Worm (Caenorhabditis elegans) whole organism, L1 larva: ENCODE results near the gene str-187.
A peak's percentile ranks its signal among the peaks of the same experiment; 100 is the strongest.

Source experiments
- C16A3.4 ChIP-seq: fragments of 150-350 bp; optimal IDR thresholded peaks from 2 replicates; lab custom pipeline; 2014; ENCODE audit warnings: missing biosample characterization, missing genetic modification characterization
- C34B4.2 ChIP-seq: sonication (generic microtip); optimal IDR thresholded peaks from 2 replicates; lab custom pipeline; 2017; ENCODE audit warnings: mild to moderate bottlenecking, missing genetic modification characterization, missing compliant biosample characterization
- Y116A8C.19 ChIP-seq: sonication (generic microtip); optimal IDR thresholded peaks from 2 replicates; lab custom pipeline; 2016; ENCODE audit warnings: missing compliant biosample characterization, missing genetic modification characterization, borderline replicate concordance
- alr-1 ChIP-seq: fragments of 200-800 bp; sonication (Bioruptor generic); optimal IDR thresholded peaks from 2 replicates; lab custom pipeline; 2018; ENCODE audit warnings: borderline replicate concordance, mild to moderate bottlenecking, missing genetic modification characterization, missing compliant biosample characterization
- ama-1 ChIP-seq: fragments of 150-350 bp; optimal IDR thresholded peaks from 2 replicates; lab custom pipeline; 2014
- blmp-1 ChIP-seq: fragments of 150-350 bp; optimal IDR thresholded peaks from 2 replicates; lab custom pipeline; 2014; ENCODE audit warnings: missing biosample characterization, missing genetic modification characterization
- ceh-8 ChIP-seq: fragments of 200-800 bp; sonication (Bioruptor generic); optimal IDR thresholded peaks from 2 replicates; lab custom pipeline; 2018; ENCODE audit warnings: mild to moderate bottlenecking, missing genetic modification characterization, moderate library complexity, missing compliant biosample characterization
- ceh-82 ChIP-seq, 3 experiments: fragments of 150-350 bp in 1 of 3; sonication (generic microtip) in 2 of 3; optimal IDR thresholded peaks; 2 replicates each; lab custom pipeline; 2014 to 2017; ENCODE audit warnings: missing biosample characterization in 3 of 3, missing genetic modification characterization in 3 of 3
- ceh-90 ChIP-seq: sonication (generic microtip); optimal IDR thresholded peaks from 2 replicates; lab custom pipeline; 2016; ENCODE audit warnings: missing genetic modification characterization, missing compliant biosample characterization
- ces-1 ChIP-seq: fragments of 150-350 bp; optimal IDR thresholded peaks from 2 replicates; lab custom pipeline; 2014; ENCODE audit warnings: missing biosample characterization, missing genetic modification reagents, missing genetic modification characterization
- dpl-1 ChIP-seq, 3 experiments: fragments of 150-350 bp in 2 of 3; sonication (generic microtip) in 1 of 3; optimal IDR thresholded peaks; 2 replicates each; lab custom pipeline; 2014 to 2017; ENCODE audit warnings: missing biosample characterization in 3 of 3, missing genetic modification characterization in 3 of 3, missing genetic modification reagents in 3 of 3
- dsc-1 ChIP-seq: sonication (generic microtip); optimal IDR thresholded peaks from 2 replicates; lab custom pipeline; 2016; ENCODE audit warnings: mild to moderate bottlenecking, missing genetic modification characterization, missing compliant biosample characterization
- efl-1 ChIP-seq, 4 experiments: fragments of 150-350 bp; optimal IDR thresholded peaks in 3 of 4; peaks in 1 of 4; 1 replicate in 1 of 4; 2 replicates in 3 of 4; lab custom pipeline; 2014; ENCODE audit warnings: missing biosample characterization in 2 of 4, missing genetic modification characterization in 2 of 4, missing genetic modification reagents in 2 of 4
- efl-3 ChIP-seq: fragments of 200-800 bp; sonication (Bioruptor generic); optimal IDR thresholded peaks from 2 replicates; lab custom pipeline; 2018; ENCODE audit warnings: mild to moderate bottlenecking, missing genetic modification characterization, missing compliant biosample characterization
- egl-13 ChIP-seq: sonication (generic microtip); optimal IDR thresholded peaks from 2 replicates; lab custom pipeline; 2016; ENCODE audit warnings: missing genotype, missing genetic modification reagents, missing genetic modification characterization, missing compliant biosample characterization
- elt-3 ChIP-seq, 6 experiments: fragments of 150-350 bp in 1 of 6; sonication (generic microtip); optimal IDR thresholded peaks; 2 replicates each; lab custom pipeline; 2017 to 2018; ENCODE audit warnings: missing biosample characterization in 6 of 6, missing genetic modification characterization in 6 of 6, inconsistent platforms in 1 of 6
- fkh-8 ChIP-seq: sonication (generic microtip); optimal IDR thresholded peaks from 2 replicates; lab custom pipeline; 2016; ENCODE audit warnings: mild to moderate bottlenecking, missing genetic modification characterization, missing compliant biosample characterization
- grh-1 ChIP-seq: fragments of 200-800 bp; sonication (Bioruptor generic); IDR thresholded peaks from 2 replicates; pipeline ENCODE4 v1.3.6; 2022; ENCODE audit warnings: missing genetic modification reagents, missing genetic modification characterization, missing compliant biosample characterization
- hlh-4 ChIP-seq: sonication (generic microtip); optimal IDR thresholded peaks from 2 replicates; lab custom pipeline; 2016; ENCODE audit warnings: mild to moderate bottlenecking, missing genetic modification characterization, missing compliant biosample characterization
- jun-1 ChIP-seq: fragments of 150-350 bp; optimal IDR thresholded peaks from 2 replicates; lab custom pipeline; 2014; ENCODE audit warnings: missing biosample characterization, missing genetic modification reagents, missing genetic modification characterization
- lin-14 ChIP-seq: fragments of 200-800 bp; sonication (Bioruptor generic); optimal IDR thresholded peaks from 2 replicates; lab custom pipeline; 2018; ENCODE audit warnings: mild to moderate bottlenecking, missing genetic modification characterization, moderate library complexity, missing compliant biosample characterization
- lin-15B ChIP-seq: fragments of 150-350 bp; sonication (generic microtip); optimal IDR thresholded peaks from 3 replicates; lab custom pipeline; 2014; ENCODE audit warnings: missing biosample characterization, missing genetic modification characterization
- lin-35 ChIP-seq, 2 experiments: fragments of 150-350 bp; optimal IDR thresholded peaks; 2 replicates each; lab custom pipeline; 2014; ENCODE audit warnings: missing biosample characterization in 2 of 2, missing genetic modification characterization in 2 of 2, missing genetic modification reagents in 2 of 2
- mab-9 ChIP-seq: fragments of 200-800 bp; sonication (Bioruptor generic); IDR thresholded peaks from 2 replicates; pipeline ENCODE4 v1.3.6; 2022; ENCODE audit warnings: missing genetic modification reagents, missing genetic modification characterization, missing compliant biosample characterization
- mdl-1 ChIP-seq, 2 experiments: fragments of 150-350 bp; optimal IDR thresholded peaks; 2 replicates each; lab custom pipeline; 2014 to 2017; ENCODE audit warnings: missing biosample characterization in 2 of 2, missing genetic modification characterization in 2 of 2, inconsistent platforms in 1 of 2
- mep-1 ChIP-seq: fragments of 150-350 bp; optimal IDR thresholded peaks from 2 replicates; lab custom pipeline; 2014; ENCODE audit warnings: missing biosample characterization, missing genetic modification characterization
- nhr-12 ChIP-seq: sonication (generic microtip); optimal IDR thresholded peaks from 2 replicates; lab custom pipeline; 2017; ENCODE audit warnings: missing biosample characterization, missing genetic modification characterization
- nhr-19 ChIP-seq: fragments of 200-800 bp; sonication (Bioruptor generic); conservative IDR thresholded peaks from 2 replicates; pipeline ENCODE4 v1.3.6; 2022; ENCODE audit warnings: missing genetic modification characterization, missing compliant biosample characterization
- nhr-28 ChIP-seq: fragments of 150-350 bp; optimal IDR thresholded peaks from 2 replicates; lab custom pipeline; 2014; ENCODE audit warnings: missing biosample characterization, missing genetic modification characterization
- nhr-47 ChIP-seq: sonication (generic microtip); optimal IDR thresholded peaks from 2 replicates; lab custom pipeline; 2016; ENCODE audit warnings: mild to moderate bottlenecking, missing genetic modification characterization, moderate library complexity, missing compliant biosample characterization
- nhr-71 ChIP-seq: sonication (generic microtip); optimal IDR thresholded peaks from 2 replicates; lab custom pipeline; 2016; ENCODE audit warnings: mild to moderate bottlenecking, missing genetic modification characterization, moderate library complexity, missing compliant biosample characterization
- nhr-76 ChIP-seq: sonication (generic microtip); optimal IDR thresholded peaks from 2 replicates; lab custom pipeline; 2017; ENCODE audit warnings: missing biosample characterization, missing genetic modification characterization
- nhr-77 ChIP-seq: fragments of 150-350 bp; optimal IDR thresholded peaks from 2 replicates; lab custom pipeline; 2014; ENCODE audit warnings: missing biosample characterization, missing genetic modification characterization
- nhr-84 ChIP-seq: sonication (generic microtip); optimal IDR thresholded peaks from 2 replicates; lab custom pipeline; 2017; ENCODE audit warnings: missing biosample characterization, missing genetic modification characterization
- nhr-85 ChIP-seq: sonication (generic microtip); peaks from one replicate; lab custom pipeline; 2016; ENCODE audit warnings: missing genetic modification characterization, inconsistent platforms, missing compliant biosample characterization
- pqm-1 ChIP-seq: sonication (generic microtip); optimal IDR thresholded peaks from 3 replicates; lab custom pipeline; 2017; ENCODE audit warnings: missing biosample characterization, missing genetic modification characterization
- rnt-1 ChIP-seq: sonication (generic microtip); optimal IDR thresholded peaks from 2 replicates; lab custom pipeline; 2016; ENCODE audit warnings: mild to moderate bottlenecking, missing genetic modification characterization, moderate library complexity, missing compliant biosample characterization
- sox-4 ChIP-seq: sonication (generic microtip); optimal IDR thresholded peaks from 2 replicates; lab custom pipeline; 2016; ENCODE audit warnings: missing genetic modification characterization, missing compliant biosample characterization
- tbx-2 ChIP-seq: sonication (generic microtip); optimal IDR thresholded peaks from 2 replicates; lab custom pipeline; 2016; ENCODE audit warnings: missing genetic modification characterization, missing compliant biosample characterization
- tlp-1 ChIP-seq: fragments of 150-350 bp; optimal IDR thresholded peaks from 2 replicates; lab custom pipeline; 2014; ENCODE audit warnings: missing biosample characterization, missing genetic modification characterization
- unc-130 ChIP-seq: fragments of 150-350 bp; optimal IDR thresholded peaks from 2 replicates; lab custom pipeline; 2017; ENCODE audit warnings: missing biosample characterization, missing genetic modification characterization, inconsistent platforms
- unc-86 ChIP-seq: sonication (generic microtip); optimal IDR thresholded peaks from 2 replicates; lab custom pipeline; 2016; ENCODE audit warnings: missing genetic modification characterization, missing compliant biosample characterization
- unc-98 ChIP-seq: fragments of 200-800 bp; sonication (Bioruptor generic); IDR thresholded peaks from 2 replicates; pipeline ENCODE4 v1.3.6; 2022; ENCODE audit warnings: missing genetic modification characterization, missing compliant biosample characterization
- zag-1 ChIP-seq: fragments of 150-350 bp; optimal IDR thresholded peaks from 2 replicates; lab custom pipeline; 2014; ENCODE audit warnings: missing biosample characterization, missing genetic modification characterization
- zip-4 ChIP-seq: fragments of 200-800 bp; sonication (Bioruptor generic); optimal IDR thresholded peaks from 2 replicates; lab custom pipeline; 2018; ENCODE audit warnings: mild to moderate bottlenecking, missing genetic modification characterization, moderate library complexity, missing compliant biosample characterization
- ztf-11 ChIP-seq, 2 experiments: sonication (generic microtip); optimal IDR thresholded peaks; 2 replicates each; lab custom pipeline; 2016 to 2017; ENCODE audit warnings: missing genetic modification characterization in 2 of 2, missing biosample characterization in 1 of 2, missing compliant biosample characterization in 1 of 2

Gene str-187

DNA sequence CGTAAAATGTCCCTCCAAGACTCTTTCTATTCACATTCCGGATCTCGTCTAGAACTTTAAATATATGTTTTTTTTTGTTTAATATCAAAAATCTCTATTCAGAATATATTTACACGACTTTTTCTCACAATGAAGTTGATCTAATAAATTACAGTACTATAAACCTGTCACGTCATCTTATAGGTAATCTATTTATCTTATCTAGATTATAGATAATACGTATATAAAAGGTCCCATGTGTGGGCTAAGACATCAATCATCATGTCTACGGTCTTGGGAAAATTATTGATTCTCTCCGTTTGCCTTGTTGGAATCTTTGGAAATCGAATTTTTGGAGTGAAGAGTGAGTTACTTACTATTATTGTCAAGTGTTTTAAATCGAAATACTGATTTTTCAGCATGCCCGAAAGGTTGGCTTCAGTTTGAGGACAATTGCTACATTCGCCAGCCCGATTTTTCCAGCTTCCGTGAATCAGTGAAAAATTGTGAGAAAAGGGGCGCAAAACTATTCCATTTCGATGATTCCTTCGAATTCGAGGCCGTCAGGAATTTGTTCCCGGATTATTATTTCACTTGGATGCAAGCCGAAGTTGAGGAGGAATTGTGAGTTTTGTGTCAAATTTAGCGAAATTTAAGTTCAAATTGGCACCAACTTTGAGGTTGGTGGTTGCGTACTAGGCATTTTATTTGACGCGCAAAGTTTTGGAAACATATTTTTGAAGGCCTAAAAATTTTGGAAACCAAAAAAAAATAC is 11.5 kb downstream of the str-187 start, which contains the start of gene clec-196 (continued):
- peak; percentile 3 for TF ChIP-seq lin-15B (tag; lab: Kevin White, UChicago)
- no peak for TF ChIP-seq egl-13 (tag; lab: Kevin White, UChicago)
- no peak for TF ChIP-seq unc-98 (GFP tag; lab: Robert Waterston, UW)
- no peak for TF ChIP-seq alr-1
- TF ChIP-seq jun-1 (tag; lab: Kevin White, UChicago), result no peak
- TF ChIP-seq hlh-4 (tag; lab: Kevin White, UChicago), result no peak
- TF ChIP-seq efl-3 (GFP tag; lab: Kevin White, UChicago), result no peak
- TF ChIP-seq lin-35 (GFP tag; optimal IDR thresholded peaks at IDR 0.05; lab: Kevin White, UChicago), result peak; percentile 5 to 77
- TF ChIP-seq mdl-1 (tag; optimal IDR thresholded peaks at IDR 0.05; lab: Kevin White, UChicago), result no peak

DNA sequence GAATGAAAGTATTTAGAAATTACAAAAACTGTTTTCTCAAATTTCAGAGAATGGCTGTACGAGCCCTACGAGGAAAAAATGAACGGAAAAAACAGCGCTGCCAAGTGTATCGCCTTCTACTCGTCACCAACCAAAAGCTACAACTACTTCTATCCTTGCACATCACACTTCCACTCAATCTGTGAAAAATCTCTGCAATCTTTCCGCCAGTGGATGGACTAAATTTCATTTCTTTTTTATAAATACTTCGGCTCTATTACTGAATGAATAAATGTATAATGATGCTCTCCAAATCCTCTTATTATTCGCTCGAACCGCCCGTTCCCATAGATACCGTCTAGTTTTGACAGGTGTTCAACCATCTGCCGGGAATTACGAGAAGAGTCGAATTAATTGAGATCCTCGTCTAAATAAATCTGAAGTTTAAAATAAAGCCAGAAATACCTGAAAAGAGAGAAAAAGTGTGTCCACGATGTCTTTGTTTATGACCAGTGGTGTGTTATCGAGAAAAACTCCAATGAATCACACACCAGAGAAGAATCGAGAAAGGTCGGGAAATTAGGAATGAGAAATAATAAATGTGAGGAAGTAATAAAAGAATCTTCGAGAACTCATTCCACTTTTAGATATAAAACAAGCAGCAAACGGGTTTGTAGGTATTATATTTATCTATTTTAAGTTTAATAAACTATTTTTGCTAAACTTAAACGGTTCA is 12.2 kb downstream of the str-187 start:
- TF ChIP-seq dpl-1 (GFP tag; optimal IDR thresholded peaks at IDR 0.05; lab: Kevin White, UChicago) (peak in 1 of 3 experiments; percentile 13), ama-1 (lab: Kevin White, UChicago) (no peak), efl-1 (optimal IDR thresholded peaks at IDR 0.05; lab: Kevin White, UChicago) (no peak), efl-1 (GFP tag; optimal IDR thresholded peaks at IDR 0.05 in 1 of 2; lab: Kevin White, UChicago) (peak in 1 of 2 experiments; percentile 92), nhr-71 (tag; lab: Kevin White, UChicago) (peak; percentile 58), C34B4.2 (tag; lab: Kevin White, UChicago) (no peak), nhr-19 (GFP tag; lab: Robert Waterston, UW) (peak; percentile 56; the same call in 1 of the 2 replicates), dsc-1 (tag; lab: Kevin White, UChicago) (peak; percentile 10), nhr-85 (tag; lab: Kevin White, UChicago) (peak; percentile 66), mep-1 (peak; percentile 52), ces-1 (GFP tag; lab: Kevin White, UChicago) (no peak), blmp-1 (tag; lab: Kevin White, UChicago) (peak; percentile 10)

- TF ChIP-seq zag-1 (tag; lab: Kevin White, UChicago) (peak; percentile 91), pqm-1 (tag; lab: Kevin White, UChicago) (peak; percentile 18), nhr-47 (tag; lab: Kevin White, UChicago) (peak; percentile 99), fkh-8 (tag; lab: Kevin White, UChicago) (peak; percentile 100), hlh-4 (tag; lab: Kevin White, UChicago) (peak; percentile 72), lin-14 (GFP tag; lab: Kevin White, UChicago) (peak; percentile 100), ceh-82 (tag; optimal IDR thresholded peaks at IDR 0.05; lab: Kevin White, UChicago) (peak; percentile 94 to 97 (median 95)), elt-3 (tag; optimal IDR thresholded peaks at IDR 0.05; lab: Kevin White, UChicago) (peak; percentile 31 to 96 (median 66)), rnt-1 (tag; lab: Kevin White, UChicago) (peak; percentile 82), nhr-84 (no peak), mab-9 (GFP tag; lab: Robert Waterston, UW) (peak; percentile 94), grh-1 (GFP tag; lab: Robert Waterston, UW) (peak; percentile 95), unc-130 (tag; lab: Kevin White, UChicago) (peak; percentile 91), alr-1 (no peak), nhr-77 (tag; lab: Kevin White, UChicago) (peak; percentile 98), unc-86 (peak; percentile 99), ama-1 (lab: Kevin White, UChicago) (peak; percentile 61), ceh-90 (tag; lab: Kevin White, UChicago) (peak; percentile 69), zip-4 (GFP tag; lab: Kevin White, UChicago) (peak; percentile 95), sox-4 (peak; percentile 93), ceh-8 (GFP tag; lab: Kevin White, UChicago) (peak; percentile 96), nhr-28 (peak; percentile 56), Y116A8C.19 (tag; lab: Kevin White, UChicago) (no peak), C16A3.4 (tag; lab: Kevin White, UChicago) (peak; percentile 96), tbx-2 (tag; lab: Kevin White, UChicago) (peak; percentile 98), nhr-12 (no peak), ztf-11 (tag; optimal IDR thresholded peaks at IDR 0.05; lab: Kevin White, UChicago) (peak; percentile 59 to 96), nhr-76 (tag; lab: Kevin White, UChicago) (peak; percentile 64), tlp-1 (tag; lab: Kevin White, UChicago) (no peak)
Observed at ce11 chrIV:17278363-17278762, 13.0 kb downstream of the str-187 start.
